Worm (Caenorhabditis elegans) whole organism, L3 larva: ENCODE data around the gene nhr-79.

Experiments
- R02D3.7 ChIP-seq: fragments of 150-350 bp; optimal IDR thresholded peaks from 2 replicates; lab custom pipeline; 2014; ENCODE audit warnings: missing biosample characterization, missing genetic modification characterization
- aly-2 ChIP-seq: fragments of 150-350 bp; optimal IDR thresholded peaks from 2 replicates; lab custom pipeline; 2014; ENCODE audit warnings: missing biosample characterization, missing genetic modification characterization
- ceh-82 ChIP-seq: fragments of 150-350 bp; optimal IDR thresholded peaks from 2 replicates; lab custom pipeline; 2014; ENCODE audit warnings: missing biosample characterization, missing genetic modification characterization
- ceh-9 ChIP-seq: sonication (generic microtip); optimal IDR thresholded peaks from 2 replicates; lab custom pipeline; 2018; ENCODE audit warnings: missing biosample characterization, missing genetic modification characterization
- elt-1 ChIP-seq: fragments of 150-350 bp; optimal IDR thresholded peaks from 2 replicates; lab custom pipeline; 2014; ENCODE audit warnings: missing biosample characterization, missing genetic modification characterization
- hmg-11 ChIP-seq: sonication (generic microtip); optimal IDR thresholded peaks from 2 replicates; lab custom pipeline; 2016; ENCODE audit warnings: missing genetic modification characterization, missing compliant biosample characterization
- lin-15B ChIP-seq: fragments of 150-350 bp; optimal IDR thresholded peaks from 2 replicates; lab custom pipeline; 2014; ENCODE audit warnings: missing biosample characterization, missing genetic modification characterization
- nhr-43 ChIP-seq: sonication (generic microtip); optimal IDR thresholded peaks from 2 replicates; lab custom pipeline; 2016; ENCODE audit warnings: mild to moderate bottlenecking, missing genetic modification characterization, missing compliant biosample characterization; ENCODE audit not compliant: poor library complexity, severe bottlenecking
- nhr-76 ChIP-seq: fragments of 150-350 bp; sonication (generic microtip); optimal IDR thresholded peaks from 5 replicates; lab custom pipeline; 2014; ENCODE audit warnings: missing biosample characterization, missing genetic modification characterization
- skn-1 ChIP-seq: fragments of 150-350 bp; optimal IDR thresholded peaks from 2 replicates; lab custom pipeline; 2014; ENCODE audit warnings: missing biosample characterization, missing genetic modification characterization
- snpc-4 ChIP-seq: fragments of 150-350 bp; optimal IDR thresholded peaks from 2 replicates; lab custom pipeline; 2014; ENCODE audit warnings: missing biosample characterization, missing genetic modification characterization
- ztf-11 ChIP-seq: fragments of 150-350 bp; optimal IDR thresholded peaks from 2 replicates; lab custom pipeline; 2014; ENCODE audit warnings: missing biosample characterization, missing genetic modification characterization
- ztf-4 ChIP-seq: fragments of 150-350 bp; optimal IDR thresholded peaks from 2 replicates; lab custom pipeline; 2014; ENCODE audit warnings: missing biosample characterization, missing genetic modification characterization

- no peak for TF ChIP-seq aly-2 (tag; lab: Kevin White, UChicago)
- no peak for TF ChIP-seq ceh-9 (tag; lab: Kevin White, UChicago)
- TF ChIP-seq snpc-4 = no peak
- no peak for TF ChIP-seq ztf-11
- no peak for TF ChIP-seq nhr-43 (tag; lab: Kevin White, UChicago)
- TF ChIP-seq nhr-76 = no peak
- no peak for TF ChIP-seq lin-15B (tag; lab: Kevin White, UChicago)
- no peak for TF ChIP-seq skn-1
- TF ChIP-seq hmg-11 (tag; lab: Kevin White, UChicago) = no peak
- TF ChIP-seq elt-1 (tag; lab: Kevin White, UChicago) = no peak
- TF ChIP-seq ztf-4 (tag; lab: Kevin White, UChicago) = no peak
- no peak for TF ChIP-seq ceh-82 (tag; lab: Kevin White, UChicago)
- no peak for TF ChIP-seq R02D3.7
These were observed 39.3 kb upstream of the nhr-79 start, which contains the start of gene str-81 for ce11 chrV:19250983-19251382.
